Fruit fly (Drosophila melanogaster) S2 (cell line): Measurements from ENCODE around the gene mRpL15.

ENCODE experiments used
- CG8478 ChIP-seq: fragments of >200 bp; optimal IDR thresholded peaks from 2 replicates; lab custom pipeline; 2018
- CTCF ChIP-seq, 2 experiments: fragments of >200 bp; optimal IDR thresholded peaks; 2 replicates each; lab custom pipeline; 2018

- TF ChIP-seq CG8478 (no peak), CTCF (optimal IDR thresholded peaks at IDR 0.05; lab: Kevin White, UChicago) (no peak)
Observed at dm6 chr3L:20402665-20403492, 33.1 kb downstream of the mRpL15 start.
